Worm (Caenorhabditis elegans): Measurements from ENCODE around the gene dhs-31.

ce11 chrIV:10059175-10059574 is 18.5 kb upstream of the dhs-31 start:
- TF ChIP-seq Y5F2A.4 (GFP tag; optimal IDR thresholded peaks at IDR 0.05) (no peak), pqm-1 (tag; optimal IDR thresholded peaks at IDR 0.05) (peak; percentile 91), ama-1 (optimal IDR thresholded peaks at IDR 0.05) (no peak), snpc-4 (tag; optimal IDR thresholded peaks at IDR 0.05) (no peak), fkh-10 (GFP tag; optimal IDR thresholded peaks at IDR 0.05) (no peak), nhr-6 (tag; optimal IDR thresholded peaks at IDR 0.05) (no peak), ces-1 (GFP tag; optimal IDR thresholded peaks at IDR 0.05) (no peak)

All from whole organism, L4 larva.